Fruit fly (Drosophila melanogaster) whole organism, adult: ENCODE measurements around the gene LysD.

ENCODE experiments used
- CG11617 ChIP-seq: fragments of 200-800 bp; sonication (Bioruptor generic); optimal IDR thresholded peaks from 2 replicates; lab custom pipeline; 2017; ENCODE audit warnings: mild to moderate bottlenecking, missing biosample characterization, missing genetic modification reagents, missing genetic modification characterization
- CG12768 ChIP-seq: fragments of 200-800 bp; sonication (Bioruptor generic); optimal IDR thresholded peaks from 2 replicates; lab custom pipeline; 2017; ENCODE audit warnings: missing biosample characterization, missing genetic modification characterization, mild to moderate bottlenecking, moderate library complexity, missing genetic modification reagents
- CG14711 ChIP-seq: fragments of 200-800 bp; sonication (Bioruptor generic); optimal IDR thresholded peaks from 2 replicates; lab custom pipeline; 2018; ENCODE audit warnings: missing biosample characterization, mild to moderate bottlenecking, missing genetic modification characterization, moderate library complexity
- CG1620 ChIP-seq: fragments of 200-800 bp; sonication (Bioruptor generic); optimal IDR thresholded peaks from 2 replicates; lab custom pipeline; 2016; ENCODE audit warnings: missing biosample characterization, missing genetic modification characterization
- CG33017 ChIP-seq: fragments of 200-800 bp; sonication (Bioruptor generic); optimal IDR thresholded peaks from 2 replicates; lab custom pipeline; 2018; ENCODE audit warnings: missing biosample characterization, mild to moderate bottlenecking, missing genetic modification characterization, moderate library complexity
- CG5204 ChIP-seq: fragments of 200-800 bp; sonication (Bioruptor generic); optimal IDR thresholded peaks from 2 replicates; lab custom pipeline; 2016; ENCODE audit warnings: missing biosample characterization, missing genetic modification characterization
- CG7045 ChIP-seq: fragments of 200-800 bp; sonication (Bioruptor generic); optimal IDR thresholded peaks from 2 replicates; lab custom pipeline; 2017; ENCODE audit warnings: missing biosample characterization, mild to moderate bottlenecking, missing genetic modification characterization
- CG7101 ChIP-seq: fragments of 200-800 bp; sonication (Bioruptor generic); optimal IDR thresholded peaks from 2 replicates; lab custom pipeline; 2018; ENCODE audit warnings: missing biosample characterization, mild to moderate bottlenecking, missing genetic modification characterization, moderate library complexity
- Clk ChIP-seq: fragments of 200-800 bp; sonication (Bioruptor generic); optimal IDR thresholded peaks from 2 replicates; lab custom pipeline; 2017; ENCODE audit warnings: missing biosample characterization, missing genetic modification characterization
- Crg-1 ChIP-seq: fragments of 200-800 bp; sonication (Bioruptor generic); optimal IDR thresholded peaks from 2 replicates; lab custom pipeline; 2016; ENCODE audit warnings: missing biosample characterization, missing genetic modification characterization
- Hr96 ChIP-seq: fragments of 200-800 bp; sonication (Bioruptor generic); optimal IDR thresholded peaks from 2 replicates; lab custom pipeline; 2016; ENCODE audit warnings: missing biosample characterization, missing genetic modification characterization
- Mnt ChIP-seq: fragments of 200-800 bp; sonication (Bioruptor generic); optimal IDR thresholded peaks from 2 replicates; lab custom pipeline; 2016; ENCODE audit warnings: missing biosample characterization, mild to moderate bottlenecking, missing genetic modification characterization
- bab1 ChIP-seq: fragments of 200-800 bp; sonication (Bioruptor generic); optimal IDR thresholded peaks from 3 replicates; lab custom pipeline; 2019; ENCODE audit warnings: missing biosample characterization, mild to moderate bottlenecking, missing genetic modification characterization, moderate library complexity
- cic ChIP-seq: fragments of 200-800 bp; sonication (Bioruptor generic); optimal IDR thresholded peaks from 2 replicates; lab custom pipeline; 2017; ENCODE audit warnings: missing biosample characterization, mild to moderate bottlenecking, missing genetic modification characterization, moderate library complexity
- cnc ChIP-seq, 2 experiments: fragments of >200 bp; optimal IDR thresholded peaks; 2 replicates each; lab custom pipeline; 2017
- kay ChIP-seq: fragments of 200-800 bp; sonication (Bioruptor generic); peaks from one replicate; lab custom pipeline; 2016; ENCODE audit warnings: missing biosample characterization, missing genetic modification characterization, borderline replicate concordance
- ovo ChIP-seq: fragments of 200-800 bp; sonication (Bioruptor generic); optimal IDR thresholded peaks from 2 replicates; lab custom pipeline; 2016; ENCODE audit warnings: missing biosample characterization, missing genetic modification characterization
- pad ChIP-seq: fragments of 200-800 bp; sonication (Bioruptor generic); optimal IDR thresholded peaks from 3 replicates; lab custom pipeline; 2017; ENCODE audit warnings: missing biosample characterization, missing genetic modification characterization, mild to moderate bottlenecking, moderate library complexity, missing genetic modification reagents
- tj ChIP-seq: fragments of 200-800 bp; sonication (Bioruptor generic); optimal IDR thresholded peaks from 3 replicates; lab custom pipeline; 2017; ENCODE audit warnings: missing biosample characterization, mild to moderate bottlenecking, missing genetic modification characterization, moderate library complexity
- toe ChIP-seq: fragments of 200-800 bp; sonication (Bioruptor generic); optimal IDR thresholded peaks from 2 replicates; lab custom pipeline; 2016; ENCODE audit warnings: missing biosample characterization, missing genetic modification characterization

The LysD gene

dm6 chr3L:1195868-1196552 lies 15.0 kb downstream of the LysD start, which contains the start of gene Aplip1:
TSS of gene Aplip1 (plus strand) at chr3L:1196317.
- TF ChIP-seq CG7101 = no peak
- TF ChIP-seq toe (GFP tag; lab: Kevin White, UChicago) = peak; percentile 28

dm6 chr3L:1195202-1195601 lies 15.8 kb downstream of the LysD start, which contains the start of gene LysX:
TSS of gene LysX (minus strand) at chr3L:1195302.
- TF ChIP-seq Mnt (GFP tag; lab: Kevin White, UChicago) (no peak), CG7101 (no peak), CG5204 (no peak), cnc (optimal IDR thresholded peaks at IDR 0.05; lab: Kevin White, UChicago) (no peak), Crg-1 (GFP tag; lab: Kevin White, UChicago) (no peak), kay (GFP tag; lab: Kevin White, UChicago) (no peak), CG11617 (GFP tag; lab: Kevin White, UChicago) (no peak), CG7045 (GFP tag; lab: Kevin White, UChicago) (no peak), ovo (GFP tag; lab: Kevin White, UChicago) (no peak), Clk (no peak), toe (GFP tag; lab: Kevin White, UChicago) (no peak), tj (GFP tag; lab: Kevin White, UChicago) (no peak), CG1620 (no peak), CG12768 (GFP tag; lab: Kevin White, UChicago) (no peak), CG14711 (tag; lab: Kevin White, UChicago) (no peak), pad (GFP tag; lab: Kevin White, UChicago) (no peak), cic (no peak), bab1 (no peak)

DNA sequence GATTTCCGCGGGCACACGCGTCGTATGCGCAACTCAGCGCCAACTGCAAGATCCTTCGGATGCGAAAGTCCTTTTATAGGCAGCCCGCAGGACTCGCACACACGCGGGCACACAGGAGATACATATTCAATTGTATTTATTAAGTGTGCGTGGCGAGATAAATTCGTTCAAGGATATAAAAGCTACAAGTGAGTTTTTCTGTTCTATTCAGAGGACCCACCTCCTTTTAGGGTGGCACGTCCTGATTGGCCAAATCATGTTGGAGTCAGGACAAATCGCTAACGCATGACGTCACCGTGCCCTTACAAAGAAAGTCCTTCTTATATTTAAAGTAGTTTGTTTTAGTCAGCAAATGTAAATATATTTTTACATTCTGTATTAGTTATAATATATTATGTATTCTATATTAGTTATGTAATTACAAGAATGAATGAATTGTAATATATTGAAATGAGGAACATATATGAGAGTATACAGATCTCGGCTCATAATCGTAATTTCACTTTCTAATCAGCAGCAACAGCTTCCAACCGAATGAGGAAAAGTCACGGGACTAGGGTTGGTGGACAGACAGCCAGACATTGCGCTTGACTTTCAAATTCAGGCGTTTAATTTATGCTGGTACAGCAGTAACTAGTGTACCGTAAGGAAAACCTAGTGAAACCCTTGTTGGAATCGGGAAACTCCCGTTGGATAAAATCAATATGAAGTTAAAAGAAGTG lies 17.7 kb downstream of the LysD start, which contains the start of gene Trhn:
TSS of gene Trhn (minus strand) at position 51 of the 722 bp plus-strand sequence.
- no peak for TF ChIP-seq CG1620
- no peak for TF ChIP-seq CG7101
- no peak for TF ChIP-seq kay (GFP tag; lab: Kevin White, UChicago)
- TF ChIP-seq tj (GFP tag; lab: Kevin White, UChicago) = no peak
- no peak for TF ChIP-seq CG33017 (tag; lab: Kevin White, UChicago)
- TF ChIP-seq CG7045 (GFP tag; lab: Kevin White, UChicago) = no peak
- no peak for TF ChIP-seq toe (GFP tag; lab: Kevin White, UChicago)
- no peak for TF ChIP-seq Clk
- no peak for TF ChIP-seq CG11617 (GFP tag; lab: Kevin White, UChicago)
- no peak for TF ChIP-seq cnc (optimal IDR thresholded peaks at IDR 0.05; lab: Kevin White, UChicago)
- TF ChIP-seq bab1 = no peak
- TF ChIP-seq cic = no peak

DNA sequence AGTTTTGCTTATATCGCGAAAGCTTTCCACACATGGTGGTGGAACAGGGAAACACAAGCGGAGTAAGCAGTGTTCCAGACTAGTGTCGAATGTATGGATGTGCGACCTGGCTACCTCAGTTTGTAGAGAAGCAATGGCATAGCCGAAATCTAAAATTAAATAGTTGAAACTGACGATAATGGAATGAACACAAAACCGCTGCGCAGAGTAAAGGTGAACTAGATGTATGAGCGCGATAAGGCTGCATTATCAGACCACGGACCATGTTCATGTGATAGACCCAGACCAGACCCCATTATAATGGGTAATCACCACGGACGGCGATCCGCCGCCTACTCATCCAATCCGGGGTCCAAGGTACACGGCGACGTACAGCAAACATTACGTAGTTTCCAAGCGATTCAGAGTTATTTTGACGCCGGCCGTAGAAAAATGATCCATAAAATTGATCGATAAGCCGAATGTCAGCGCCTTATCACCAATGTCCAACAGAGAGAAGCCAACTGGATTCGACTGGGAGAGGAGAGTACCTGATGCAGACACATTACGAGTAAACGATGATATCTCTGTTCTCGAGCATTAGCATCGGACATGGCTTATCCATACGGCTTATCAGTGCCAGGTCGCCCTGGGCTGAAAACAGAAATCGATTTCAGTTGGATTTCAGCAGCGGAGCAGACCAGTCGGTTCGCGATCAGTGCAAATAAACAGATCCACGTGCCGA lies 21.9 kb downstream of the LysD start, which contains the start of gene CG13912:
TSS of gene CG13912 (plus strand) at position 653 of the 724 bp plus-strand sequence.
- TF ChIP-seq Hr96 (peak; percentile 36), CG33017 (tag; lab: Kevin White, UChicago) (peak; percentile 12), ovo (GFP tag; lab: Kevin White, UChicago) (no peak), Mnt (GFP tag; lab: Kevin White, UChicago) (peak; percentile 87), Clk (no peak), CG12768 (GFP tag; lab: Kevin White, UChicago) (peak; percentile 59), cic (peak; percentile 53), tj (GFP tag; lab: Kevin White, UChicago) (peak; percentile 10), CG7101 (peak; percentile 3), kay (GFP tag; lab: Kevin White, UChicago) (peak; percentile 93)

- TF ChIP-seq CG5204 = no peak
- TF ChIP-seq toe (GFP tag; lab: Kevin White, UChicago) = no peak
Measured at dm6 chr3L:1183467-1183866, 27.5 kb downstream of the LysD start.

dm6 chr3L:1178115-1178583 lies 32.8 kb downstream of the LysD start:
- TF ChIP-seq cic (no peak), CG11617 (GFP tag; lab: Kevin White, UChicago) (peak; percentile 1), CG7045 (GFP tag; lab: Kevin White, UChicago) (no peak), Crg-1 (GFP tag; lab: Kevin White, UChicago) (no peak), CG33017 (tag; lab: Kevin White, UChicago) (no peak), pad (GFP tag; lab: Kevin White, UChicago) (peak; percentile 97), tj (GFP tag; lab: Kevin White, UChicago) (peak; percentile 10), cnc (optimal IDR thresholded peaks at IDR 0.05; lab: Kevin White, UChicago) (no peak)
